Worm (Caenorhabditis elegans) whole organism, early embryonic: ENCODE data around the gene Y38H6C.15.

Source experiments
- B0310.2 ChIP-seq: sonication (generic microtip); optimal IDR thresholded peaks from 2 replicates; lab custom pipeline; 2016; ENCODE audit warnings: mild to moderate bottlenecking, missing genetic modification characterization, missing compliant biosample characterization
- aly-1 ChIP-seq: sonication (generic microtip); optimal IDR thresholded peaks from 2 replicates; lab custom pipeline; 2016; ENCODE audit warnings: missing genetic modification characterization, missing compliant biosample characterization
- ama-1 ChIP-seq: fragments of 150-350 bp; optimal IDR thresholded peaks from 2 replicates; lab custom pipeline; 2014
- ceh-13 ChIP-seq: fragments of 200-800 bp; sonication (Bioruptor generic); optimal IDR thresholded peaks from 2 replicates; lab custom pipeline; 2018; ENCODE audit warnings: mild to moderate bottlenecking, missing genetic modification characterization, missing compliant biosample characterization
- pes-1 ChIP-seq: fragments of 200-800 bp; sonication (Bioruptor generic); IDR thresholded peaks from 2 replicates; pipeline ENCODE4 v1.3.6; 2022; ENCODE audit warnings: missing genetic modification reagents, missing genetic modification characterization, missing compliant biosample characterization
- scrt-1 ChIP-seq: fragments of 200-800 bp; sonication (Bioruptor generic); IDR thresholded peaks from 2 replicates; pipeline ENCODE4 v1.3.6; 2022; ENCODE audit warnings: missing genetic modification characterization, missing compliant biosample characterization
- tbx-37 ChIP-seq: fragments of 200-800 bp; sonication (Bioruptor generic); conservative IDR thresholded peaks from 2 replicates; pipeline ENCODE4 v1.3.6; 2022; ENCODE audit warnings: missing genetic modification reagents, missing genetic modification characterization, missing compliant biosample characterization
- tra-4 ChIP-seq: sonication (generic microtip); optimal IDR thresholded peaks from 2 replicates; lab custom pipeline; 2017; ENCODE audit warnings: missing genetic modification characterization, missing compliant biosample characterization

ce11 chrV:20499642-20500041 is 36.5 kb downstream of the Y38H6C.15 start:
- TF ChIP-seq scrt-1 (no peak), B0310.2 (tag; lab: Kevin White, UChicago) (no peak), ceh-13 (GFP tag; lab: Kevin White, UChicago) (no peak), ama-1 (lab: Kevin White, UChicago) (no peak), tra-4 (tag; lab: Kevin White, UChicago) (no peak), aly-1 (tag; lab: Kevin White, UChicago) (no peak), tbx-37 (GFP tag; lab: Robert Waterston, UW) (no peak), pes-1 (GFP tag; lab: Robert Waterston, UW) (no peak)
